Worm (Caenorhabditis elegans) whole organism, young adult: ENCODE measurements around the gene F37C4.8.

Source experiments
- B0261.1 ChIP-seq: sonication (generic microtip); optimal IDR thresholded peaks from 2 replicates; lab custom pipeline; 2016; ENCODE audit warnings: mild to moderate bottlenecking, missing genetic modification characterization, moderate library complexity, missing compliant biosample characterization
- F33H1.4 ChIP-seq: fragments of 200-800 bp; sonication (Bioruptor generic); IDR thresholded peaks from 2 replicates; pipeline ENCODE4 v1.3.6; 2022; ENCODE audit warnings: missing genetic modification reagents, missing genetic modification characterization, missing compliant biosample characterization
- F39B2.1 ChIP-seq: fragments of 200-800 bp; sonication (Bioruptor generic); IDR thresholded peaks from 2 replicates; pipeline ENCODE4 v1.3.6; 2022; ENCODE audit warnings: missing genetic modification reagents, missing genetic modification characterization, missing compliant biosample characterization
- F52B5.7 ChIP-seq: sonication (generic microtip); optimal IDR thresholded peaks from 2 replicates; lab custom pipeline; 2016; ENCODE audit warnings: mild to moderate bottlenecking, missing genetic modification characterization, missing compliant biosample characterization
- Y53G8AR.9 ChIP-seq: fragments of 200-800 bp; sonication (Bioruptor generic); conservative IDR thresholded peaks from 2 replicates; pipeline ENCODE4 v1.3.6; 2022; ENCODE audit warnings: missing genetic modification reagents, missing genetic modification characterization, missing compliant biosample characterization
- akir-1 ChIP-seq: fragments of 200-800 bp; sonication (Bioruptor generic); optimal IDR thresholded peaks from 2 replicates; lab custom pipeline; 2018; ENCODE audit warnings: mild to moderate bottlenecking, missing genetic modification characterization, moderate library complexity, missing compliant biosample characterization
- attf-5 ChIP-seq: fragments of 200-800 bp; sonication (Bioruptor generic); optimal IDR thresholded peaks from 2 replicates; lab custom pipeline; 2018; ENCODE audit warnings: mild to moderate bottlenecking, missing genetic modification characterization, missing compliant biosample characterization
- ceh-27 ChIP-seq: fragments of 200-800 bp; sonication (Bioruptor generic); optimal IDR thresholded peaks from 2 replicates; lab custom pipeline; 2018; ENCODE audit warnings: mild to moderate bottlenecking, missing genetic modification characterization, moderate library complexity, missing compliant biosample characterization
- ceh-58 ChIP-seq: fragments of 200-800 bp; sonication (Bioruptor generic); IDR thresholded peaks from 2 replicates; pipeline ENCODE4 v1.3.6; 2022; ENCODE audit warnings: missing genetic modification characterization, missing compliant biosample characterization
- ceh-91 ChIP-seq: fragments of 200-800 bp; sonication (Bioruptor generic); IDR thresholded peaks from 2 replicates; pipeline ENCODE4 v1.3.6; 2022; ENCODE audit warnings: missing genetic modification reagents, missing genetic modification characterization, missing compliant biosample characterization
- chd-7 ChIP-seq: sonication (generic microtip); optimal IDR thresholded peaks from 2 replicates; lab custom pipeline; 2016; ENCODE audit warnings: mild to moderate bottlenecking, missing genetic modification characterization, moderate library complexity, missing compliant biosample characterization
- dox-1 ChIP-seq: fragments of 200-800 bp; sonication (Bioruptor generic); IDR thresholded peaks from 2 replicates; pipeline ENCODE4 v1.3.6; 2022; ENCODE audit warnings: missing genetic modification reagents, missing genetic modification characterization, missing compliant biosample characterization
- dpff-1 ChIP-seq: sonication (generic microtip); optimal IDR thresholded peaks from 2 replicates; lab custom pipeline; 2017; ENCODE audit warnings: mild to moderate bottlenecking, missing genetic modification characterization, missing compliant biosample characterization
- egl-44 ChIP-seq: fragments of 200-800 bp; sonication (Bioruptor generic); IDR thresholded peaks from 2 replicates; pipeline ENCODE4 v1.3.6; 2022; ENCODE audit warnings: missing genetic modification reagents, missing genetic modification characterization, missing compliant biosample characterization
- ets-4 ChIP-seq: fragments of 200-800 bp; sonication (Bioruptor generic); optimal IDR thresholded peaks from 2 replicates; lab custom pipeline; 2018; ENCODE audit warnings: mild to moderate bottlenecking, missing genetic modification characterization, missing compliant biosample characterization
- hlh-12 ChIP-seq: sonication (generic microtip); optimal IDR thresholded peaks from 2 replicates; lab custom pipeline; 2016; ENCODE audit warnings: missing genetic modification characterization, missing compliant biosample characterization
- hsf-1 ChIP-seq: fragments of 200-800 bp; sonication (Bioruptor generic); IDR thresholded peaks from 2 replicates; pipeline ENCODE4 v1.3.6; 2022; ENCODE audit warnings: missing genetic modification reagents, missing genetic modification characterization, missing compliant biosample characterization
- lag-1 ChIP-seq: fragments of 200-800 bp; sonication (Bioruptor generic); IDR thresholded peaks from 2 replicates; pipeline ENCODE4 v1.3.6; 2022; ENCODE audit warnings: missing genetic modification reagents, missing genetic modification characterization, missing compliant biosample characterization
- let-526 ChIP-seq: fragments of 200-800 bp; sonication (Bioruptor generic); IDR thresholded peaks from 2 replicates; pipeline ENCODE4 v1.3.6; 2022; ENCODE audit warnings: missing genetic modification reagents, missing genetic modification characterization, missing compliant biosample characterization
- lin-26 ChIP-seq: fragments of 200-800 bp; sonication (Bioruptor generic); IDR thresholded peaks from 2 replicates; pipeline ENCODE4 v1.3.6; 2022; ENCODE audit warnings: missing genetic modification reagents, missing genetic modification characterization, missing compliant biosample characterization
- lin-54 ChIP-seq: fragments of 200-800 bp; sonication (Bioruptor generic); optimal IDR thresholded peaks from 2 replicates; lab custom pipeline; 2018; ENCODE audit warnings: mild to moderate bottlenecking, missing genetic modification characterization, missing compliant biosample characterization
- lsy-27 ChIP-seq: sonication (generic microtip); optimal IDR thresholded peaks from 2 replicates; lab custom pipeline; 2017; ENCODE audit warnings: missing genetic modification characterization, mild to moderate bottlenecking, missing compliant biosample characterization, antibody characterized with exemption, missing genotype, borderline replicate concordance; ENCODE audit not compliant: insufficient read depth
- madf-3 ChIP-seq: fragments of 200-800 bp; sonication (Bioruptor generic); IDR thresholded peaks from 2 replicates; pipeline ENCODE4 v1.3.6; 2022; ENCODE audit warnings: missing genetic modification reagents, missing genetic modification characterization, missing compliant biosample characterization
- nfya-2 ChIP-seq: fragments of 200-800 bp; sonication (Bioruptor generic); IDR thresholded peaks from 2 replicates; pipeline ENCODE4 v1.3.6; 2022; ENCODE audit warnings: missing genetic modification reagents, missing genetic modification characterization, missing compliant biosample characterization
- nhr-179 ChIP-seq: sonication (generic microtip); optimal IDR thresholded peaks from 2 replicates; lab custom pipeline; 2016; ENCODE audit warnings: mild to moderate bottlenecking, missing genetic modification characterization, missing compliant biosample characterization
- nhr-27 ChIP-seq: fragments of 200-800 bp; sonication (Bioruptor generic); optimal IDR thresholded peaks from 2 replicates; lab custom pipeline; 2018; ENCODE audit warnings: mild to moderate bottlenecking, missing genetic modification characterization, moderate library complexity, missing compliant biosample characterization
- repo-1 ChIP-seq: sonication (generic microtip); optimal IDR thresholded peaks from 2 replicates; lab custom pipeline; 2017; ENCODE audit warnings: mild to moderate bottlenecking, missing genetic modification characterization, missing compliant biosample characterization
- snpc-1.3 ChIP-seq: sonication (generic microtip); optimal IDR thresholded peaks from 2 replicates; lab custom pipeline; 2017; ENCODE audit warnings: missing genetic modification characterization, mild to moderate bottlenecking, missing compliant biosample characterization, antibody characterized with exemption, moderate library complexity, missing genotype, missing genetic modification reagents; ENCODE audit not compliant: insufficient read depth
- sptf-2 ChIP-seq: fragments of 200-800 bp; sonication (Bioruptor generic); optimal IDR thresholded peaks from 2 replicates; lab custom pipeline; 2018; ENCODE audit warnings: mild to moderate bottlenecking, missing genetic modification characterization, missing compliant biosample characterization
- tbp1 ChIP-seq: fragments of 200-800 bp; sonication (Bioruptor generic); optimal IDR thresholded peaks from 2 replicates; lab custom pipeline; 2018; ENCODE audit warnings: mild to moderate bottlenecking, missing genetic modification characterization, missing compliant biosample characterization
- unc-62 ChIP-seq: fragments of 150-350 bp; optimal IDR thresholded peaks from 2 replicates; lab custom pipeline; 2014; ENCODE audit warnings: missing biosample characterization, missing genetic modification reagents, missing genetic modification characterization
- zim-3 ChIP-seq: sonication (generic microtip); optimal IDR thresholded peaks from 2 replicates; lab custom pipeline; 2017; ENCODE audit warnings: mild to moderate bottlenecking, missing genetic modification characterization, moderate library complexity, missing compliant biosample characterization
- ztf-6 ChIP-seq: fragments of 200-800 bp; sonication (Bioruptor generic); IDR thresholded peaks from 2 replicates; pipeline ENCODE4 v1.3.6; 2022; ENCODE audit warnings: missing genetic modification reagents, missing genetic modification characterization, missing compliant biosample characterization

Gene F37C4.8

DNA sequence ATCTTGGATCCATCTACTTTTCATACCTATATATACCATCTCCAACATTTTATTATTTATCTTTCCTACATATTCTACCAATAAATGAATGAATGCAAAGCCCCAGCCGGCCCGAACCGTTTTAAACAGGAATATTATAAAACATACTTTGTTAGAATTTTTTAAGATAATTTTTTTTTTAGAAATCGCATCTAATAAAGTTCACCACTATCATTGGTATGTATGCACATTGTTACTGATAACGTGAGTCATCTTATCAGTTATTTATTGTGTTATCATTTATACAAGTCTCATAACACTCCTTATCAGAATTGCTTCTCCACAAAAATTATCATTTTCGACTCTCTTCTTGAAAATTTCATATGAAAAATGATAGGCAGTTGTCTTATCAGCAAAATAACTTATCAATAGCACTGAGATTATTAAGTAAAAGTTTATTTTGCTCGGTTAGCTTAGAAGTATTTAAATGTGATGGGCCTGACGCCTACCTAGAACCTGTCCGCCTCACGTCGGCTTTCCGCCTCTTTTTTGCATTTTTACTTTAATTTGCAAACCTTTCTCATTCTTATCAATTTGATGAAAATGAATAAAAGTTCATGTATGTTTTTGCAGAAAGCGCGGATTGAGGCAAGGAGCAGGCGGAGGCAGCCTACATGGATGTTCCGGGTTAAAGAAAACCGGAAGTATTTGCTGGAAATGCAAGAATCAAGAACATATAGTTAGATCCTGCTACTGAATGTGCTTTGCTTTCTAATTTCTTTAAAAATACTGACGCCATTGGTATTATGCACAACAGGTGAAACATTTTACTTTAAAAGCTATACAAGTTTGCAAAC lies 18.9 kb upstream of the F37C4.8 start, which contains the start of gene srz-62 (continued):
- no peak for TF ChIP-seq lin-26 (GFP tag; lab: Robert Waterston, UW)
- no peak for TF ChIP-seq lin-54 (GFP tag; lab: Kevin White, UChicago)
- no peak for TF ChIP-seq ceh-27 (GFP tag; lab: Kevin White, UChicago)
- TF ChIP-seq akir-1 (GFP tag; lab: Kevin White, UChicago), result no peak
- no peak; the same call in 1 of the 2 replicates for TF ChIP-seq dox-1 (GFP tag; lab: Robert Waterston, UW)
- TF ChIP-seq tbp1, result peak; percentile 17
- TF ChIP-seq, all 124 proteins: peak for 9

ce11 chrIV:3894770-3895169 lies 13.8 kb upstream of the F37C4.8 start, which contains the start of gene dct-8:
TSS of gene dct-8 (plus strand) at chrIV:3895070.
- TF ChIP-seq ceh-58 (no peak), F52B5.7 (tag; lab: Kevin White, UChicago) (no peak), madf-3 (GFP tag; lab: Robert Waterston, UW) (no peak), nhr-179 (no peak), F39B2.1 (GFP tag; lab: Robert Waterston, UW) (no peak), ets-4 (GFP tag; lab: Kevin White, UChicago) (no peak), F33H1.4 (GFP tag; lab: Robert Waterston, UW) (no peak), hsf-1 (GFP tag; lab: Robert Waterston, UW) (no peak), chd-7 (no peak), akir-1 (GFP tag; lab: Kevin White, UChicago) (no peak), attf-5 (GFP tag; lab: Kevin White, UChicago) (no peak), ztf-6 (GFP tag; lab: Robert Waterston, UW) (no peak)

- TF ChIP-seq Y53G8AR.9, result no peak
- TF ChIP-seq zim-3, result no peak
- no peak for TF ChIP-seq snpc-1.3 (tag; lab: Kevin White, UChicago)
- TF ChIP-seq repo-1 (tag; lab: Kevin White, UChicago), result no peak
- TF ChIP-seq akir-1 (GFP tag; lab: Kevin White, UChicago), result no peak
- TF ChIP-seq nhr-27 (tag; lab: Kevin White, UChicago), result no peak
- no peak for TF ChIP-seq ceh-91 (GFP tag; lab: Robert Waterston, UW)
- no peak for TF ChIP-seq lsy-27 (tag; lab: Kevin White, UChicago)
These were observed 13.0 kb upstream of the F37C4.8 start, which contains the start of gene F56D6.8 for ce11 chrIV:3894004-3894480. TSS of gene F56D6.8 (minus strand) at chrIV:3894430.

DNA sequence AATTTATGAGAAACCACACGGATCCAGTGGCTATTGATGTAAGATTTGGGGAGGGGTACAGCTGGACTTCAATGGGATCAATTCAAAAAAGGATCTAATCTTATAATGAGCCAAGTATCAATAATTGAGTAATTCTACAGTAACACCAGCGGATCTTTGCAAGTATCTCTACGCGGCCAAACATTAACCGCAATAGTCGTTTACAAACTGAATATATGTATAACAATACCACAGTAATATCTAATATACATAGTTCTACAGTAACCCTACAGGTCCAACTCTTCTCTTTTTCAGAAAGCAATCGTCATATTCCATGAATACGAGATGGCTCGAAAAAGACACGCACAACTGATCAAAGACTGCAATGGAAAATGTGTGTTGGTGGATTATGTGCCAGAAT lies 11.0 kb upstream of the F37C4.8 start, which contains the start of gene F56D6.9:
Gene F56D6.9 (plus strand): TSS at position 301 of the 400 bp plus-strand sequence.
- TF ChIP-seq let-526 (GFP tag; lab: Robert Waterston, UW) (no peak), egl-44 (GFP tag; lab: Robert Waterston, UW) (no peak), lsy-27 (tag; lab: Kevin White, UChicago) (no peak), dpff-1 (tag; lab: Kevin White, UChicago) (no peak), unc-62 (GFP tag; lab: Kevin White, UChicago) (no peak), nfya-2 (GFP tag; lab: Robert Waterston, UW) (no peak), hlh-12 (tag; lab: Kevin White, UChicago) (no peak), sptf-2 (GFP tag; lab: Kevin White, UChicago) (no peak), B0261.1 (tag; lab: Kevin White, UChicago) (no peak), lin-26 (GFP tag; lab: Robert Waterston, UW) (no peak), lag-1 (GFP tag; lab: Robert Waterston, UW) (no peak)
